Worm (Caenorhabditis elegans) whole organism, midembryonic: ENCODE measurements around the gene scl-11.
A peak's percentile ranks its signal among the peaks of the same experiment; 100 is the strongest.

Source experiments
- T22C8.4 ChIP-seq: fragments of 200-800 bp; sonication (Bioruptor generic); IDR thresholded peaks from 2 replicates; pipeline ENCODE4 v1.3.6; 2022; ENCODE audit warnings: missing genetic modification characterization, missing compliant biosample characterization
- cog-1 ChIP-seq: sonication (generic microtip); optimal IDR thresholded peaks from 2 replicates; lab custom pipeline; 2016; ENCODE audit warnings: missing genetic modification characterization, missing compliant biosample characterization
- flt-1 ChIP-seq: fragments of 200-800 bp; sonication (Bioruptor generic); IDR thresholded peaks from 2 replicates; pipeline ENCODE4 v1.3.6; 2022; ENCODE audit warnings: missing genetic modification characterization, missing compliant biosample characterization
- klf-2 ChIP-seq: fragments of 200-800 bp; sonication (Bioruptor generic); conservative IDR thresholded peaks from 2 replicates; pipeline ENCODE4 v1.3.6; 2022; ENCODE audit warnings: missing genetic modification reagents, missing genetic modification characterization, missing compliant biosample characterization
- med-1 ChIP-seq: sonication (generic microtip); optimal IDR thresholded peaks from 2 replicates; lab custom pipeline; 2017; ENCODE audit warnings: missing genetic modification characterization, mild to moderate bottlenecking, missing compliant biosample characterization, antibody characterized with exemption, missing genetic modification reagents; ENCODE audit not compliant: insufficient read depth
- ref-1 ChIP-seq: fragments of 200-800 bp; sonication (Bioruptor generic); conservative IDR thresholded peaks from 2 replicates; pipeline ENCODE4 v1.3.6; 2022; ENCODE audit warnings: missing genetic modification reagents, missing genetic modification characterization, missing compliant biosample characterization
- tab-1 ChIP-seq: fragments of 200-800 bp; sonication (Bioruptor generic); IDR thresholded peaks from 2 replicates; pipeline ENCODE4 v1.3.6; 2022; ENCODE audit warnings: missing genetic modification characterization, missing compliant biosample characterization
- ztf-23 ChIP-seq: fragments of 200-800 bp; sonication (Bioruptor generic); IDR thresholded peaks from 2 replicates; pipeline ENCODE4 v1.3.6; 2022; ENCODE audit warnings: missing genetic modification reagents, missing genetic modification characterization, missing compliant biosample characterization
- ztf-29 ChIP-seq: fragments of 200-800 bp; sonication (Bioruptor generic); IDR thresholded peaks from 2 replicates; pipeline ENCODE4 v1.3.6; 2022; ENCODE audit warnings: missing genetic modification reagents, missing genetic modification characterization, missing compliant biosample characterization

The scl-11 gene

ce11 chrIV:13036835-13037234, 14.3 kb upstream of the scl-11 start:
- TF ChIP-seq T22C8.4 (GFP tag; lab: Robert Waterston, UW) (no peak), tab-1 (GFP tag; lab: Robert Waterston, UW) (no peak), ref-1 (no peak), cog-1 (tag; lab: Kevin White, UChicago) (no peak), flt-1 (peak; percentile 32; the same call in 1 of the 2 replicates)

DNA sequence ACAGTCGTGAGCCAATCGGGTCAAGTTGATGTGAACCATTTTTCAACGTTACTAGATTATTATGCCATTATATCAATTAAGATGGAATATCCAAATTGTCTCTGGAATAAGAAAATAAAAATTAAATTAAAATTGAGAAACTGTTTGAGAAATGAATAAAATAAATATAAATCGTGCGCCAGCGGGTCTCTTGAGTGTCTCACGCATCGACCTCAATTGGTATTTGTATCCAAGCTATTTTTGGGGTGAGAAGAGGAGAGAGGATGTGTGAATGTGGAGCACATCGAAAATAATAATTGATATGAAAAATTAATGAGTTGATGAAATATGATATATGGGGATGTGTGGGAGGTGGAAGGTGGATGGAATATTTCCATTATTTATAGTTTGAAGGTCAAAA, 12.3 kb upstream of the scl-11 start, which contains the start of gene F49E11.2:
Gene F49E11.2 (minus strand): TSS at position 101 of the 400 bp plus-strand sequence.
- TF ChIP-seq med-1, result no peak
- TF ChIP-seq ref-1, result no peak
- no peak for TF ChIP-seq ztf-23 (GFP tag; lab: Robert Waterston, UW)
- TF ChIP-seq ztf-29, result no peak
- TF ChIP-seq cog-1 (tag; lab: Kevin White, UChicago), result no peak
- no peak for TF ChIP-seq tab-1 (GFP tag; lab: Robert Waterston, UW)
- no peak for TF ChIP-seq klf-2

ce11 chrIV:13041486-13041885, 9.7 kb upstream of the scl-11 start:
- no peak for TF ChIP-seq ref-1
- no peak for TF ChIP-seq ztf-23 (GFP tag; lab: Robert Waterston, UW)
- no peak for TF ChIP-seq T22C8.4 (GFP tag; lab: Robert Waterston, UW)
- no peak for TF ChIP-seq klf-2
- TF ChIP-seq med-1, result no peak
- TF ChIP-seq ztf-29, result no peak
- no peak for TF ChIP-seq tab-1 (GFP tag; lab: Robert Waterston, UW)
- no peak for TF ChIP-seq flt-1
- no peak for TF ChIP-seq cog-1 (tag; lab: Kevin White, UChicago)

DNA sequence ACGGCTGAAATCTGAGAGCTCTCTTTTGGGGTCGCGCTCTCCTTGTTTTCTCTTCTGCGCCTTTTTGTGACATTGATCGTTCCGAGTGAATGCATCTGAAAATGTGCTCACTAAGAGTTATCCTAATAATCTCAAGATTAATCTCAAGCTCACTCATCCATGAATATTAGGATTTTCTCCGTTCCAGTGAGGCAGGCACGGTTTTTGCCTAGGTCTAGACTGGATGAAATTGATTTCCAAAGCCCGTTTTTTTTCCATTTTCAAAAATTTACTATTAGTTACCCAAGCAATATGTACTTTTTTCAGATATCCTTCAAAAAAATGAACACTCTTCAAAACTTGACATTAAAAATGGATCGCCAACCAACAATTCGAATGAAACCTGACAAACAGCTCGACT, 9.1 kb upstream of the scl-11 start, which contains the start of gene amt-2:
Gene amt-2 (plus strand): TSS at position 301 of the 400 bp plus-strand sequence.
- TF ChIP-seq klf-2 (no peak), tab-1 (GFP tag; lab: Robert Waterston, UW) (no peak), ref-1 (no peak), cog-1 (tag; lab: Kevin White, UChicago) (no peak), med-1 (no peak), flt-1 (no peak), ztf-23 (GFP tag; lab: Robert Waterston, UW) (no peak), T22C8.4 (GFP tag; lab: Robert Waterston, UW) (no peak), ztf-29 (no peak)

- TF ChIP-seq T22C8.4 (GFP tag; lab: Robert Waterston, UW) (no peak), ztf-23 (GFP tag; lab: Robert Waterston, UW) (no peak), flt-1 (no peak), tab-1 (GFP tag; lab: Robert Waterston, UW) (no peak), ztf-29 (no peak), cog-1 (tag; lab: Kevin White, UChicago) (no peak), klf-2 (no peak), ref-1 (no peak), med-1 (no peak)
These were observed 6.2 kb upstream of the scl-11 start for ce11 chrIV:13044980-13045379.

DNA sequence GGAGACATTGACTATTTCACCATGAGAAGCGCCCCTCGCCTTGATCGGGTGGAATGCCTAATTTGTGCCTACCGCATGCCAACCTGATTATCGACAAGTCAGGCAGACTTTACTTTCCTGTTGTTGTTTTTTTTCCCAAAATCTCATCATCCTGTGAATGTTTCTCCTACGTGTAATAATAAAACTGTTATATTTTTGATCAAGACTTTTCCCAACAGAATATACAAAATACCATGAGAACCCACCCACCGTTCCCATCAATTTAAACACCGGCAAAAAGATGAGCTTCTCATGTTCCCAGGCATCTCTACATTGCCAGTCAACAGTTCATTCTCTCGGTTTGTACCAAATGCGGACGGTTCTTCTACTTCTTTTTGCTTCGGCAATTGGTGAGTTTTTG, 4.3 kb upstream of the scl-11 start, which contains the start of gene scl-9:
Gene scl-9 (plus strand): TSS at position 301 of the 400 bp plus-strand sequence.
- TF ChIP-seq klf-2 (no peak), med-1 (no peak), cog-1 (tag; lab: Kevin White, UChicago) (no peak), ztf-23 (GFP tag; lab: Robert Waterston, UW) (no peak), ztf-29 (no peak), flt-1 (no peak), T22C8.4 (GFP tag; lab: Robert Waterston, UW) (no peak), tab-1 (GFP tag; lab: Robert Waterston, UW) (no peak), ref-1 (no peak)

- TF ChIP-seq klf-2, result no peak
- no peak for TF ChIP-seq med-1
- no peak for TF ChIP-seq T22C8.4 (GFP tag; lab: Robert Waterston, UW)
- TF ChIP-seq cog-1 (tag; lab: Kevin White, UChicago), result no peak
- TF ChIP-seq ztf-29, result no peak
- TF ChIP-seq tab-1 (GFP tag; lab: Robert Waterston, UW), result no peak
- no peak for TF ChIP-seq ref-1
- TF ChIP-seq ztf-23 (GFP tag; lab: Robert Waterston, UW), result no peak
- no peak for TF ChIP-seq flt-1
These were observed 3.0 kb upstream of the scl-11 start, which contains the start of gene scl-10 for ce11 chrIV:13048157-13048556. Gene scl-10 (plus strand): TSS chrIV:13048457.

- TF ChIP-seq ztf-23 (GFP tag; lab: Robert Waterston, UW), result no peak
- no peak for TF ChIP-seq med-1
- no peak for TF ChIP-seq cog-1 (tag; lab: Kevin White, UChicago)
- no peak for TF ChIP-seq klf-2
These were observed 1.4 kb downstream of the scl-11 start, which contains the start of gene F49E11.7 for ce11 chrIV:13052568-13052967. Gene F49E11.7 (plus strand): TSS chrIV:13052868.

ce11 chrIV:13056026-13056425, 4.9 kb downstream of the scl-11 start, which contains the start of gene scl-1:
Gene scl-1 (plus strand): TSS chrIV:13056326.
- TF ChIP-seq tab-1 (GFP tag; lab: Robert Waterston, UW) (no peak), ztf-23 (GFP tag; lab: Robert Waterston, UW) (no peak), med-1 (no peak), ref-1 (no peak), flt-1 (no peak), ztf-29 (no peak), cog-1 (tag; lab: Kevin White, UChicago) (no peak), klf-2 (no peak), T22C8.4 (GFP tag; lab: Robert Waterston, UW) (no peak)

DNA sequence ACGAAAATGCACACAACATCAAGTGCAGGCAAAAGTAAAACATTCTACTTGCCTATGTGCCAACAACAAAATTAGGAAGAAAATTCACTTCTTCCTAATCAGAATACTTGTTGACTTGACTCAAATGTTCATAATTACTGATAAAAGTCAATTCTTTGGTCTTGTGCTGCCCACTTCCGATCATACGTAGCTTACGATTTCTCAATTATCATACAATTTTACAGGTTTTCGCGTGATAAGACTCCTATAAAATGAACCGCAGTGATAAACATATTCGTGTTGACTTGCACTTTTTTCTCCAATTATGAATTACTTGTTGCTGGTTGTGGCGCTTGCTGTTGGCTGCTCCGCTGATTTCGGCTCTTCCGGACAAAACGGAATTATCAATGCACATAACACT, 6.2 kb downstream of the scl-11 start, which contains the start of gene scl-2:
Gene scl-2 (plus strand): TSS at position 293 of the 400 bp plus-strand sequence.
- no peak for TF ChIP-seq ztf-29
- no peak for TF ChIP-seq flt-1
- TF ChIP-seq cog-1 (tag; lab: Kevin White, UChicago), result no peak
- no peak for TF ChIP-seq klf-2
- TF ChIP-seq ztf-23 (GFP tag; lab: Robert Waterston, UW), result no peak
- no peak for TF ChIP-seq ref-1
- no peak for TF ChIP-seq T22C8.4 (GFP tag; lab: Robert Waterston, UW)
- no peak for TF ChIP-seq tab-1 (GFP tag; lab: Robert Waterston, UW)
- TF ChIP-seq med-1, result no peak

DNA sequence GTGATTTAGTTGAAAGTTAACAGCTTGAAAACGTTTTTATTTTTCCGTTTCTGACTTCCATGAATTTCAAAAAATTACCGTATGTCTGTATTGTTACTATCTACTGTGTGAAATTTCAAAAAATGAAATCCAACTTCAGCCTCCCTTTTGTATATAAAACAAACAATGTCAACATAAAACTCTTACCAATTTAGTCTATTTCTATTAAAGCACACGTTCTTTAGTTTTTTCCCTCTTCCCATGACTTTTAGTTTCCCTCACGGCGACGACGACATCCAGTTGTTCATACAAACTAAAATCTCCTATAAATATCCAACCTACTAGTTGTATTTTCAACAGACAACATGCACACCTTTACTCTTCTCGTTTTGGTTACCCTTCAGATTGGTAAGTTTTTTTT, 8.1 kb downstream of the scl-11 start, which contains the start of gene scl-3:
Gene scl-3 (plus strand): TSS at position 301 of the 400 bp plus-strand sequence.
- TF ChIP-seq ztf-23 (GFP tag; lab: Robert Waterston, UW), result no peak
- TF ChIP-seq cog-1 (tag; lab: Kevin White, UChicago), result no peak
- TF ChIP-seq ref-1, result no peak
- TF ChIP-seq T22C8.4 (GFP tag; lab: Robert Waterston, UW), result no peak
- TF ChIP-seq med-1, result no peak
- TF ChIP-seq tab-1 (GFP tag; lab: Robert Waterston, UW), result no peak
- no peak for TF ChIP-seq ztf-29
- no peak for TF ChIP-seq flt-1
- no peak for TF ChIP-seq klf-2
